Fruit fly (Drosophila melanogaster) whole organism, embryonic: Measurements from ENCODE around the gene NANS.

Experiments used
- B-H1 ChIP-seq: fragments of 200-800 bp; sonication (Bioruptor generic); IDR thresholded peaks from 3 replicates; pipeline ENCODE4 v1.3.6; 2022; ENCODE audit warnings: missing biosample characterization, missing genetic modification characterization
- BEAF-32 ChIP-seq: fragments of 200-800 bp; sonication (Bioruptor generic); optimal IDR thresholded peaks from 3 replicates; lab custom pipeline; 2017; ENCODE audit warnings: missing biosample characterization, missing genetic modification characterization, mild to moderate bottlenecking, moderate library complexity, missing genetic modification reagents
- Bgb ChIP-seq: fragments of 200-800 bp; sonication (Bioruptor generic); IDR thresholded peaks from 2 replicates; pipeline ENCODE4 v1.3.6; 2022; ENCODE audit warnings: missing biosample characterization, missing genetic modification characterization; ENCODE audit not compliant: partially characterized antibody
- CG10543 ChIP-seq: fragments of 200-800 bp; sonication (Bioruptor generic); optimal IDR thresholded peaks from 3 replicates; lab custom pipeline; 2017; ENCODE audit warnings: missing biosample characterization, mild to moderate bottlenecking, missing genetic modification characterization, moderate library complexity
- CG12744 ChIP-seq: fragments of 200-800 bp; sonication (Bioruptor generic); optimal IDR thresholded peaks from 2 replicates; lab custom pipeline; 2016; ENCODE audit warnings: missing biosample characterization, missing genetic modification characterization
- CG14667 ChIP-seq: fragments of 200-800 bp; sonication (Bioruptor generic); IDR thresholded peaks from 2 replicates; pipeline ENCODE4 v1.3.6; 2022; ENCODE audit warnings: missing biosample characterization, missing genetic modification characterization
- CG15696 ChIP-seq: fragments of 200-800 bp; sonication (Bioruptor generic); optimal IDR thresholded peaks from 2 replicates; lab custom pipeline; 2019; ENCODE audit warnings: missing biosample characterization, mild to moderate bottlenecking, missing genetic modification characterization, moderate library complexity
- CG17186 ChIP-seq: fragments of 200-800 bp; sonication (Bioruptor generic); optimal IDR thresholded peaks from 3 replicates; lab custom pipeline; 2017; ENCODE audit warnings: missing biosample characterization, missing genetic modification reagents, missing genetic modification characterization
- CG17361 ChIP-seq: fragments of 200-800 bp; sonication (Bioruptor generic); IDR thresholded peaks from 3 replicates; pipeline ENCODE4 v1.3.6; 2022; ENCODE audit warnings: missing biosample characterization, missing genetic modification characterization
- CG18262 ChIP-seq: fragments of 200-800 bp; optimal IDR thresholded peaks from 3 replicates; lab custom pipeline; 2019; ENCODE audit warnings: missing biosample characterization, mild to moderate bottlenecking, missing genetic modification characterization, moderate library complexity
- CG2120 ChIP-seq: fragments of 200-800 bp; sonication (Bioruptor generic); optimal IDR thresholded peaks from 3 replicates; lab custom pipeline; 2016; ENCODE audit warnings: missing biosample characterization, missing genetic modification characterization
- CG30020 ChIP-seq: fragments of 200-800 bp; optimal IDR thresholded peaks from 2 replicates; lab custom pipeline; 2019; ENCODE audit warnings: missing biosample characterization, mild to moderate bottlenecking, missing genetic modification characterization, moderate library complexity
- CG31365 ChIP-seq: fragments of 200-800 bp; sonication (Bioruptor generic); optimal IDR thresholded peaks from 2 replicates; lab custom pipeline; 2018; ENCODE audit warnings: missing biosample characterization, mild to moderate bottlenecking, missing genetic modification characterization
- CG31441 ChIP-seq: fragments of 200-800 bp; sonication (Bioruptor generic); IDR thresholded peaks from 2 replicates; pipeline ENCODE4 v1.3.6; 2022; ENCODE audit warnings: missing biosample characterization, missing genetic modification characterization
- CG33213 ChIP-seq: fragments of 200-800 bp; sonication (Bioruptor generic); optimal IDR thresholded peaks from 3 replicates; lab custom pipeline; 2016; ENCODE audit warnings: missing biosample characterization, missing genetic modification characterization
- CG34224 ChIP-seq: fragments of 200-800 bp; sonication (Bioruptor generic); IDR thresholded peaks from 3 replicates; pipeline ENCODE4 v1.3.6; 2022; ENCODE audit warnings: missing biosample characterization, missing genetic modification characterization; ENCODE audit not compliant: partially characterized antibody
- CG43689 ChIP-seq: fragments of 200-800 bp; sonication (Bioruptor generic); IDR thresholded peaks from 2 replicates; pipeline ENCODE4 v1.3.6; 2022; ENCODE audit warnings: missing biosample characterization, missing genetic modification characterization
- CG4617 ChIP-seq: fragments of 200-800 bp; sonication (Bioruptor generic); optimal IDR thresholded peaks from 3 replicates; lab custom pipeline; 2016; ENCODE audit warnings: missing biosample characterization, missing genetic modification characterization, borderline replicate concordance
- CG4730 ChIP-seq: fragments of 200-800 bp; sonication (Bioruptor generic); IDR thresholded peaks from 2 replicates; pipeline ENCODE4 v1.3.6; 2022; ENCODE audit warnings: missing biosample characterization, missing genetic modification characterization
- CG4820 ChIP-seq: fragments of 200-800 bp; sonication (Bioruptor generic); optimal IDR thresholded peaks from 3 replicates; lab custom pipeline; 2016; ENCODE audit warnings: missing biosample characterization, missing genetic modification characterization
- CG6689 ChIP-seq: fragments of 200-800 bp; sonication (Bioruptor generic); IDR thresholded peaks from 2 replicates; pipeline ENCODE4 v1.3.6; 2022; ENCODE audit warnings: missing biosample characterization, missing genetic modification characterization
- CG6765 ChIP-seq: fragments of 200-800 bp; sonication (Bioruptor generic); optimal IDR thresholded peaks from 3 replicates; lab custom pipeline; 2017; ENCODE audit warnings: missing biosample characterization, mild to moderate bottlenecking, missing genetic modification characterization
- CG8089 ChIP-seq: fragments of 200-800 bp; sonication (Bioruptor generic); optimal IDR thresholded peaks from 3 replicates; lab custom pipeline; 2016; ENCODE audit warnings: missing biosample characterization, missing genetic modification characterization
- CG8388 ChIP-seq: fragments of 200-800 bp; sonication (Bioruptor generic); optimal IDR thresholded peaks from 2 replicates; lab custom pipeline; 2019; ENCODE audit warnings: missing biosample characterization, mild to moderate bottlenecking, missing genetic modification characterization, moderate library complexity
- CkIIα-i1 ChIP-seq: fragments of 200-800 bp; sonication (Bioruptor generic); IDR thresholded peaks from 2 replicates; pipeline ENCODE4 v1.3.6; 2022; ENCODE audit warnings: missing biosample characterization, missing genetic modification characterization
- Dll ChIP-seq: fragments of 200-800 bp; sonication (Bioruptor generic); IDR thresholded peaks from 4 replicates; pipeline ENCODE4 v1.3.6; 2022; ENCODE audit warnings: missing biosample characterization, missing genetic modification characterization; ENCODE audit not compliant: partially characterized antibody
- Doc3 ChIP-seq: fragments of 200-800 bp; sonication (Bioruptor generic); IDR thresholded peaks from 3 replicates; pipeline ENCODE4 v1.3.6; 2022; ENCODE audit warnings: missing biosample characterization, missing genetic modification characterization; ENCODE audit not compliant: partially characterized antibody
- E2f2 ChIP-seq: fragments of 200-800 bp; sonication (Bioruptor generic); IDR thresholded peaks from 2 replicates; pipeline ENCODE4 v1.3.6; 2022; ENCODE audit warnings: missing biosample characterization, missing genetic modification characterization
- Ets97D ChIP-seq: fragments of 200-800 bp; sonication (Bioruptor generic); optimal IDR thresholded peaks from 3 replicates; lab custom pipeline; 2016; ENCODE audit warnings: missing biosample characterization, missing genetic modification characterization
- Fer2 ChIP-seq: fragments of 200-800 bp; sonication (Bioruptor generic); optimal IDR thresholded peaks from 2 replicates; lab custom pipeline; 2018; ENCODE audit warnings: missing biosample characterization, mild to moderate bottlenecking, missing genetic modification characterization, moderate library complexity
- Fer3 ChIP-seq: fragments of 200-800 bp; sonication (Bioruptor generic); optimal IDR thresholded peaks from 2 replicates; lab custom pipeline; 2018; ENCODE audit warnings: missing biosample characterization, mild to moderate bottlenecking, missing genetic modification characterization, moderate library complexity
- HmgZ ChIP-seq: fragments of 200-800 bp; sonication (Bioruptor generic); optimal IDR thresholded peaks from 2 replicates; lab custom pipeline; 2018; ENCODE audit warnings: missing biosample characterization, mild to moderate bottlenecking, missing genetic modification characterization
- Max ChIP-seq: fragments of 200-800 bp; sonication (Bioruptor generic); optimal IDR thresholded peaks from 2 replicates; lab custom pipeline; 2016; ENCODE audit warnings: missing biosample characterization, mild to moderate bottlenecking, missing genetic modification characterization
- Meics ChIP-seq: fragments of 200-800 bp; sonication (Bioruptor generic); optimal IDR thresholded peaks from 2 replicates; lab custom pipeline; 2017; ENCODE audit warnings: missing biosample characterization, mild to moderate bottlenecking, missing genetic modification characterization
- Myb ChIP-seq: fragments of 200-800 bp; sonication (Bioruptor generic); optimal IDR thresholded peaks from 2 replicates; lab custom pipeline; 2016; ENCODE audit warnings: missing biosample characterization, missing genetic modification characterization
- bbx ChIP-seq: fragments of 200-800 bp; sonication (Bioruptor generic); IDR thresholded peaks from 2 replicates; pipeline ENCODE4 v1.3.6; 2022; ENCODE audit warnings: missing biosample characterization, missing genetic modification characterization; ENCODE audit not compliant: partially characterized antibody
- exex ChIP-seq: fragments of 200-800 bp; sonication (Bioruptor generic); optimal IDR thresholded peaks from 4 replicates; lab custom pipeline; 2018; ENCODE audit warnings: missing biosample characterization, mild to moderate bottlenecking, missing genetic modification characterization, moderate library complexity
- fd96Cb ChIP-seq: fragments of 200-800 bp; sonication (Bioruptor generic); optimal IDR thresholded peaks from 2 replicates; lab custom pipeline; 2018; ENCODE audit warnings: missing biosample characterization, mild to moderate bottlenecking, missing genetic modification characterization, moderate library complexity
- fru ChIP-seq: fragments of >200 bp; optimal IDR thresholded peaks from 2 replicates; lab custom pipeline; 2017
- klu ChIP-seq: fragments of 200-800 bp; sonication (Bioruptor generic); IDR thresholded peaks from 2 replicates; pipeline ENCODE4 v1.3.6; 2022; ENCODE audit warnings: missing biosample characterization, missing genetic modification characterization
- p53 ChIP-seq: fragments of 200-800 bp; sonication (Bioruptor generic); optimal IDR thresholded peaks from 2 replicates; lab custom pipeline; 2016; ENCODE audit warnings: missing biosample characterization, missing genetic modification characterization
- pan ChIP-seq, 4 experiments: fragments of >200 bp in 3 of 4; fragments of 200-800 bp in 1 of 4; sonication (Bioruptor generic) in 1 of 4; optimal IDR thresholded peaks in 3 of 4; IDR thresholded peaks in 1 of 4; 2 replicates each; pipeline versions ENCODE4 v1.3.6 to Lab custom; 2017 to 2022; ENCODE audit warnings: missing biosample characterization in 2 of 4, missing genetic modification characterization in 2 of 4, mixed read lengths in 1 of 4
- row ChIP-seq: fragments of 200-800 bp; sonication (Bioruptor generic); IDR thresholded peaks from 3 replicates; pipeline ENCODE4 v1.3.6; 2022; ENCODE audit warnings: missing biosample characterization, missing genetic modification characterization
- sens-2 ChIP-seq: fragments of 200-800 bp; sonication (Bioruptor generic); IDR thresholded peaks from 2 replicates; pipeline ENCODE4 v1.3.6; 2022; ENCODE audit warnings: missing biosample characterization, missing genetic modification characterization
- slbo ChIP-seq: fragments of 200-800 bp; sonication (Bioruptor generic); IDR thresholded peaks from 2 replicates; pipeline ENCODE4 v1.3.6; 2022; ENCODE audit warnings: missing biosample characterization, missing genetic modification characterization
- slou ChIP-seq: fragments of 200-800 bp; sonication (Bioruptor generic); optimal IDR thresholded peaks from 3 replicates; lab custom pipeline; 2016; ENCODE audit warnings: missing biosample characterization, missing genetic modification characterization
- sqz ChIP-seq: fragments of 200-800 bp; sonication (Bioruptor generic); optimal IDR thresholded peaks from 3 replicates; lab custom pipeline; 2018; ENCODE audit warnings: missing biosample characterization, mild to moderate bottlenecking, missing genetic modification characterization
- tio ChIP-seq: fragments of 200-800 bp; sonication (Bioruptor generic); optimal IDR thresholded peaks from 2 replicates; lab custom pipeline; 2017; ENCODE audit warnings: missing biosample characterization, missing genetic modification characterization, inconsistent platforms
- trem ChIP-seq: fragments of 200-800 bp; optimal IDR thresholded peaks from 3 replicates; lab custom pipeline; 2019; ENCODE audit warnings: missing biosample characterization, mild to moderate bottlenecking, missing genetic modification characterization, moderate library complexity
- twi ChIP-seq: fragments of 200-800 bp; optimal IDR thresholded peaks from 2 replicates; lab custom pipeline; 2019; ENCODE audit warnings: missing biosample characterization, mild to moderate bottlenecking, missing genetic modification characterization, moderate library complexity
- vnd ChIP-seq: fragments of 200-800 bp; sonication (Bioruptor generic); IDR thresholded peaks from 3 replicates; pipeline ENCODE4 v1.3.6; 2022; ENCODE audit warnings: missing biosample characterization, missing genetic modification characterization; ENCODE audit not compliant: partially characterized antibody

Gene NANS

DNA sequence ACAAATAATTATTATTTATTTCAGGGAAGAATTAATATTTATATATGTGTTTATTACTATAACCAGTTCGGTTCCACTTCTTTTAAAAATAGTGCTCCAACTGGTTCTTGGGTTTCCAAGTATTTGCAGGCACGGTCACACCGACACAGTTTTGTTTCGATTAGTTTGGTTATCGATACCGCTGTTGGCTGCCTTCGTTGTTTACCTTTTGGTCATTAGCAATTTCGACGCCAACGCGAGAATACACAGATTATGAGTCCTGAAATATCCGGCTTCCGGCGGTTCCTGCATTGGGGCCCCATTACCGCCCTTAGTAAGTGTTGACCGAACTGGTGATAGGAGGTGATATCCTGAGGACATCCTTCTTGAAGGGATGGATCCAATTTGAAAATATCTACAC, 18.2 kb upstream of the NANS start, which contains the start of gene CG5196 (continued):
- peak; percentile 74 for TF ChIP-seq row (GFP tag; lab: Robert Waterston, UW)
- TF ChIP-seq CG6689, result no peak
- no peak for TF ChIP-seq CG18262 (tag; lab: Kevin White, UChicago)
- no peak for TF ChIP-seq B-H1 (GFP tag; lab: Robert Waterston, UW)
- no peak for TF ChIP-seq fru (lab: Kevin White, UChicago)
- TF ChIP-seq CG12744, result no peak
- TF ChIP-seq CkIIα-i1, result no peak
- no peak for TF ChIP-seq CG43689 (GFP tag; lab: Robert Waterston, UW)
- no peak for TF ChIP-seq CG14667
- peak; percentile 23 for TF ChIP-seq CG2120
- peak; percentile 73 for TF ChIP-seq BEAF-32 (GFP tag; lab: Kevin White, UChicago)
- TF ChIP-seq CG8388, result no peak
- TF ChIP-seq CG8089 (GFP tag; lab: Kevin White, UChicago), result no peak
- TF ChIP-seq tio (GFP tag; lab: Kevin White, UChicago), result no peak
- TF ChIP-seq E2f2 (GFP tag; lab: Robert Waterston, UW), result peak; percentile 87
- peak; percentile 4 for TF ChIP-seq Max
- no peak for TF ChIP-seq p53 (GFP tag; lab: Kevin White, UChicago)
- peak; percentile 84 for TF ChIP-seq Bgb (GFP tag; lab: Robert Waterston, UW)
- no peak for TF ChIP-seq CG31365 (tag; lab: Kevin White, UChicago)
- peak; percentile 64 for TF ChIP-seq exex (tag; lab: Kevin White, UChicago)
- TF ChIP-seq sens-2 (GFP tag; lab: Robert Waterston, UW), result no peak
- TF ChIP-seq Meics (GFP tag; lab: Kevin White, UChicago), result no peak
- no peak; the same call in 1 of the 2 replicates for TF ChIP-seq slbo (GFP tag; lab: Robert Waterston, UW)
- TF ChIP-seq fd96Cb (tag; lab: Kevin White, UChicago), result no peak
- TF ChIP-seq vnd (GFP tag; lab: Robert Waterston, UW), result peak; percentile 61; the same call in 2 of the 3 replicates
- no peak for TF ChIP-seq klu (GFP tag; lab: Robert Waterston, UW)
- TF ChIP-seq trem (tag; lab: Kevin White, UChicago), result peak; percentile 76
- TF ChIP-seq CG17186, result peak; percentile 49
- TF ChIP-seq Ets97D (GFP tag; lab: Kevin White, UChicago), result peak; percentile 34
- peak; percentile 61 for TF ChIP-seq CG30020 (tag; lab: Kevin White, UChicago)
- no peak; the same call in 1 of the 2 replicates for TF ChIP-seq CG31441 (GFP tag; lab: Robert Waterston, UW)
- no peak for TF ChIP-seq CG15696
- TF ChIP-seq pan (optimal IDR thresholded peaks at IDR 0.05; lab: Kevin White, UChicago), result no peak
- no peak for TF ChIP-seq pan (GFP tag; optimal IDR thresholded peaks at IDR 0.05 in 1 of 2, IDR thresholded peaks at IDR 0.05 in 1 of 2)
- TF ChIP-seq CG4617, result peak; percentile 55
- TF ChIP-seq sqz (GFP tag; lab: Kevin White, UChicago), result no peak
- TF ChIP-seq Doc3 (GFP tag; lab: Robert Waterston, UW), result peak; percentile 49; the same call in 2 of the 3 replicates
- peak; percentile 81 for TF ChIP-seq CG34224 (GFP tag; lab: Robert Waterston, UW)
- TF ChIP-seq slou, result no peak
- TF ChIP-seq CG4730, result no peak
- TF ChIP-seq bbx (GFP tag; lab: Robert Waterston, UW), result peak; percentile 77
- TF ChIP-seq Myb (GFP tag; lab: Kevin White, UChicago), result peak; percentile 15
- TF ChIP-seq CG33213, result no peak
- TF ChIP-seq Dll (GFP tag; lab: Robert Waterston, UW), result peak; percentile 64
- TF ChIP-seq Fer2, result no peak
- TF ChIP-seq HmgZ (tag; lab: Kevin White, UChicago), result peak; percentile 81
- TF ChIP-seq Fer3, result peak; percentile 13
- TF ChIP-seq CG4820 (GFP tag; lab: Kevin White, UChicago), result peak; percentile 17
- no peak for TF ChIP-seq CG17361 (GFP tag; lab: Robert Waterston, UW)
- TF ChIP-seq CG10543 (GFP tag; lab: Kevin White, UChicago), result no peak
- no peak for TF ChIP-seq twi (tag; lab: Kevin White, UChicago)
- TF ChIP-seq CG6765 (GFP tag; lab: Kevin White, UChicago), result no peak
